Fruit fly (Drosophila melanogaster): ENCODE data around the gene CG4229.

CG4229 gene

dm6 chr3L:16594922-16595518 lies 38.4 kb downstream of the CG4229 start, which contains the start of the genes spd-2 and Apl (continued):
- TF ChIP-seq grau (tag; optimal IDR thresholded peaks at IDR 0.05) (no peak), p53 (GFP tag; optimal IDR thresholded peaks at IDR 0.05) (no peak), CG17186 (GFP tag; optimal IDR thresholded peaks at IDR 0.05) (peak; percentile 30), CG17802 (tag; optimal IDR thresholded peaks at IDR 0.05) (no peak), hkb (optimal IDR thresholded peaks at IDR 0.05) (no peak), hkb (GFP tag; IDR thresholded peaks at IDR 0.05) (no peak), CG7372 (GFP tag; IDR thresholded peaks at IDR 0.05) (no peak), al (GFP tag; IDR thresholded peaks at IDR 0.05) (no peak), Stat92E (GFP tag; optimal IDR thresholded peaks at IDR 0.05) (no peak), CG11504 (tag; optimal IDR thresholded peaks at IDR 0.05) (no peak), CG14965 (GFP tag; optimal IDR thresholded peaks at IDR 0.05; ENCODE audit: borderline replicate concordance) (no peak), CG17328 (GFP tag; IDR thresholded peaks at IDR 0.05) (no peak), unc-4 (GFP tag; IDR thresholded peaks at IDR 0.05; ENCODE audit: partially characterized antibody) (0 out of 2 replicates have a peak, but pooled peaks have one; percentile 35), Dref (GFP tag; IDR thresholded peaks at IDR 0.05) (peak; percentile 64), CG4820 (GFP tag; optimal IDR thresholded peaks at IDR 0.05) (no peak), cato (GFP tag; optimal IDR thresholded peaks at IDR 0.05; ENCODE audit: borderline replicate concordance) (no peak), CG14710 (tag; optimal IDR thresholded peaks at IDR 0.05) (peak; percentile 36), Tbp (GFP tag; optimal IDR thresholded peaks at IDR 0.05) (no peak), Mad (GFP tag; optimal IDR thresholded peaks at IDR 0.05) (no peak), MBD-R2 (GFP tag; IDR thresholded peaks at IDR 0.05) (peak; percentile 65; the same call in 1 of the 2 replicates), dati (GFP tag; IDR thresholded peaks at IDR 0.05) (no peak), E2f2 (GFP tag; IDR thresholded peaks at IDR 0.05) (peak; percentile 75), Myb (GFP tag; optimal IDR thresholded peaks at IDR 0.05) (peak; percentile 18), mld (GFP tag; IDR thresholded peaks at IDR 0.05; ENCODE audit: partially characterized antibody) (no peak), Kr (GFP tag; optimal IDR thresholded peaks at IDR 0.05) (no peak), dpn (GFP tag; optimal IDR thresholded peaks at IDR 0.05) (no peak), sna (GFP tag; IDR thresholded peaks at IDR 0.05; ENCODE audit: partially characterized antibody) (no peak), CG13287 (GFP tag; IDR thresholded peaks at IDR 0.05; ENCODE audit: partially characterized antibody) (peak; percentile 58), Scr (GFP tag; IDR thresholded peaks at IDR 0.05; ENCODE audit: partially characterized antibody) (peak; percentile 57), Dp (GFP tag; optimal IDR thresholded peaks at IDR 0.05) (peak; percentile 82), Jarid2 (GFP tag; optimal IDR thresholded peaks at IDR 0.05) (no peak), Lhr (GFP tag; optimal IDR thresholded peaks at IDR 0.05) (peak; percentile 12), CG7928 (GFP tag; optimal IDR thresholded peaks at IDR 0.05) (peak; percentile 85), row (GFP tag; IDR thresholded peaks at IDR 0.05) (0 out of 3 replicates have a peak, but pooled peaks have one; percentile 12), bbx (GFP tag; IDR thresholded peaks at IDR 0.05; ENCODE audit: partially characterized antibody) (0 out of 2 replicates have a peak, but pooled peaks have one; percentile 39), CG17361 (GFP tag; IDR thresholded peaks at IDR 0.05) (0 out of 3 replicates have a peak, but pooled peaks have one; percentile 17), CG1529 (GFP tag; optimal IDR thresholded peaks at IDR 0.05) (no peak), CG12659 (GFP tag; optimal IDR thresholded peaks at IDR 0.05) (peak; percentile 45), CG11093 (GFP tag; IDR thresholded peaks at IDR 0.05) (no peak), CoRest (tag; optimal IDR thresholded peaks at IDR 0.05) (peak; percentile 22), inv (GFP tag; IDR thresholded peaks at IDR 0.05; ENCODE audit: partially characterized antibody) (peak; percentile 19; the same call in 1 of the 2 replicates), nmo (GFP tag; optimal IDR thresholded peaks at IDR 0.05) (peak; percentile 27), YL-1 (GFP tag; optimal IDR thresholded peaks at IDR 0.05) (peak; percentile 20), BEAF-32 (GFP tag; optimal IDR thresholded peaks at IDR 0.05) (peak; percentile 28), twi (tag; optimal IDR thresholded peaks at IDR 0.05) (no peak), Dad (GFP tag; optimal IDR thresholded peaks at IDR 0.05) (no peak), CG10267 (tag; optimal IDR thresholded peaks at IDR 0.05) (peak; percentile 19), Sry-β (GFP tag; optimal IDR thresholded peaks at IDR 0.05) (no peak)
